Fruit fly (Drosophila melanogaster) whole organism, embryonic: ENCODE data around the gene CG16959.

Experiments
- Aef1 ChIP-seq: fragments of 200-800 bp; sonication (Bioruptor generic); IDR thresholded peaks from 3 replicates; pipeline ENCODE4 v1.3.6; 2022; ENCODE audit warnings: missing biosample characterization, missing genetic modification characterization
- Awh ChIP-seq: fragments of 200-800 bp; sonication (Bioruptor generic); IDR thresholded peaks from 2 replicates; pipeline ENCODE4, ENCODE4 v1.3.6; 2022; ENCODE audit warnings: missing biosample characterization, missing genetic modification characterization
- Blimp-1 ChIP-seq: fragments of 200-800 bp; sonication (Bioruptor generic); optimal IDR thresholded peaks from 3 replicates; lab custom pipeline; 2018; ENCODE audit warnings: missing biosample characterization, missing genetic modification characterization, mild to moderate bottlenecking, moderate library complexity, missing genetic modification reagents
- CG1024 ChIP-seq: fragments of 200-800 bp; sonication (Bioruptor generic); IDR thresholded peaks from 2 replicates; pipeline ENCODE4 v1.3.6; 2022; ENCODE audit warnings: missing biosample characterization, missing genetic modification characterization
- CG10321 ChIP-seq: fragments of 200-800 bp; sonication (Bioruptor generic); IDR thresholded peaks from 2 replicates; pipeline ENCODE4 v1.3.6; 2022; ENCODE audit warnings: missing biosample characterization, missing genetic modification characterization
- CG12071 ChIP-seq: fragments of 200-800 bp; sonication (Bioruptor generic); optimal IDR thresholded peaks from 3 replicates; lab custom pipeline; 2018; ENCODE audit warnings: missing biosample characterization, mild to moderate bottlenecking, missing genetic modification characterization
- CG13775 ChIP-seq: fragments of 200-800 bp; sonication (Bioruptor generic); optimal IDR thresholded peaks from 3 replicates; lab custom pipeline; 2017; ENCODE audit warnings: missing biosample characterization, mild to moderate bottlenecking, missing genetic modification characterization
- CG15601 ChIP-seq: fragments of 200-800 bp; sonication (Bioruptor generic); optimal IDR thresholded peaks from 3 replicates; lab custom pipeline; 2019; ENCODE audit warnings: missing biosample characterization, mild to moderate bottlenecking, missing genetic modification characterization, moderate library complexity
- CG17359 ChIP-seq: fragments of 200-800 bp; sonication (Bioruptor generic); optimal IDR thresholded peaks from 3 replicates; lab custom pipeline; 2018; ENCODE audit warnings: missing biosample characterization, mild to moderate bottlenecking, missing genetic modification characterization, moderate library complexity
- CG17912 ChIP-seq: fragments of 200-800 bp; sonication (Bioruptor generic); optimal IDR thresholded peaks from 2 replicates; lab custom pipeline; 2018; ENCODE audit warnings: missing biosample characterization, mild to moderate bottlenecking, missing genetic modification characterization
- CG2129 ChIP-seq: fragments of 200-800 bp; sonication (Bioruptor generic); IDR thresholded peaks from 2 replicates; pipeline ENCODE4 v1.3.6; 2022; ENCODE audit warnings: missing biosample characterization, missing genetic modification characterization; ENCODE audit not compliant: partially characterized antibody
- CG30403 ChIP-seq: fragments of 200-800 bp; sonication (Bioruptor generic); optimal IDR thresholded peaks from 3 replicates; lab custom pipeline; 2016; ENCODE audit warnings: missing biosample characterization, missing genetic modification characterization
- CG3281 ChIP-seq: fragments of 200-800 bp; sonication (Bioruptor generic); optimal IDR thresholded peaks from 3 replicates; lab custom pipeline; 2017; ENCODE audit warnings: missing biosample characterization, mild to moderate bottlenecking, missing genetic modification characterization
- CG33557 ChIP-seq: fragments of 200-800 bp; sonication (Bioruptor generic); optimal IDR thresholded peaks from 2 replicates; lab custom pipeline; 2019; ENCODE audit warnings: missing biosample characterization, mild to moderate bottlenecking, missing genetic modification characterization, moderate library complexity
- CG34422 ChIP-seq: fragments of 200-800 bp; sonication (Bioruptor generic); IDR thresholded peaks from 3 replicates; pipeline ENCODE4 v1.3.6; 2022; ENCODE audit warnings: missing biosample characterization, missing genetic modification characterization
- CG4328 ChIP-seq: fragments of 200-800 bp; sonication (Bioruptor generic); optimal IDR thresholded peaks from 3 replicates; lab custom pipeline; 2017; ENCODE audit warnings: missing biosample characterization, missing genetic modification reagents, missing genetic modification characterization
- CG43689 ChIP-seq: fragments of 200-800 bp; sonication (Bioruptor generic); IDR thresholded peaks from 2 replicates; pipeline ENCODE4 v1.3.6; 2022; ENCODE audit warnings: missing biosample characterization, missing genetic modification characterization
- CG4707 ChIP-seq: fragments of 200-800 bp; sonication (Bioruptor generic); optimal IDR thresholded peaks from 2 replicates; lab custom pipeline; 2018; ENCODE audit warnings: missing biosample characterization, mild to moderate bottlenecking, missing genetic modification characterization, moderate library complexity
- CG5180 ChIP-seq: fragments of 200-800 bp; sonication (Bioruptor generic); optimal IDR thresholded peaks from 3 replicates; lab custom pipeline; 2017; ENCODE audit warnings: missing biosample characterization, missing genetic modification characterization, mild to moderate bottlenecking, moderate library complexity, missing genetic modification reagents
- CG6272 ChIP-seq: fragments of 200-800 bp; sonication (Bioruptor generic); IDR thresholded peaks from 2 replicates; pipeline ENCODE4 v1.3.6; 2022; ENCODE audit warnings: missing biosample characterization, missing genetic modification characterization
- CG6683 ChIP-seq: fragments of 200-800 bp; sonication (Bioruptor generic); optimal IDR thresholded peaks from 2 replicates; lab custom pipeline; 2017; ENCODE audit warnings: missing biosample characterization, mild to moderate bottlenecking, missing genetic modification characterization, missing genetic modification reagents
- CG6791 ChIP-seq: fragments of 200-800 bp; sonication (Bioruptor generic); IDR thresholded peaks from 3 replicates; pipeline ENCODE4 v1.3.6; 2022; ENCODE audit warnings: missing biosample characterization, missing genetic modification characterization; ENCODE audit not compliant: partially characterized antibody
- CG8089 ChIP-seq: fragments of 200-800 bp; sonication (Bioruptor generic); optimal IDR thresholded peaks from 3 replicates; lab custom pipeline; 2016; ENCODE audit warnings: missing biosample characterization, missing genetic modification characterization
- Chrac-16 ChIP-seq: fragments of 200-800 bp; sonication (Bioruptor generic); optimal IDR thresholded peaks from 3 replicates; lab custom pipeline; 2016; ENCODE audit warnings: missing biosample characterization, missing genetic modification characterization
- Ets65A ChIP-seq: fragments of 200-800 bp; sonication (Bioruptor generic); peaks from one replicate; lab custom pipeline; 2016; ENCODE audit warnings: missing biosample characterization, missing genetic modification characterization
- H2.0 ChIP-seq: fragments of 200-800 bp; sonication (Bioruptor generic); IDR thresholded peaks from 2 replicates; pipeline ENCODE4 v1.3.6; 2022; ENCODE audit warnings: missing biosample characterization, missing genetic modification characterization
- HHEX ChIP-seq: fragments of 200-800 bp; sonication (Bioruptor generic); optimal IDR thresholded peaks from 3 replicates; lab custom pipeline; 2017; ENCODE audit warnings: missing biosample characterization, mild to moderate bottlenecking, missing genetic modification characterization, missing genetic modification reagents
- HmgD ChIP-seq: fragments of 200-800 bp; sonication (Bioruptor generic); optimal IDR thresholded peaks from 3 replicates; lab custom pipeline; 2016; ENCODE audit warnings: missing biosample characterization, missing genetic modification characterization
- Jarid2 ChIP-seq: fragments of 200-800 bp; sonication (Bioruptor generic); optimal IDR thresholded peaks from 3 replicates; lab custom pipeline; 2017; ENCODE audit warnings: mild to moderate bottlenecking, missing biosample characterization, missing genetic modification reagents, missing genetic modification characterization
- Lhr ChIP-seq: fragments of 200-800 bp; sonication (Bioruptor generic); optimal IDR thresholded peaks from 3 replicates; lab custom pipeline; 2017; ENCODE audit warnings: mild to moderate bottlenecking, missing biosample characterization, missing genetic modification reagents, missing genetic modification characterization
- MTF-1 ChIP-seq: fragments of 200-800 bp; sonication (Bioruptor generic); optimal IDR thresholded peaks from 2 replicates; lab custom pipeline; 2018; ENCODE audit warnings: missing biosample characterization, mild to moderate bottlenecking, missing genetic modification characterization, borderline replicate concordance
- Ravus ChIP-seq: fragments of 200-800 bp; sonication (Bioruptor generic); IDR thresholded peaks from 2 replicates; pipeline ENCODE4 v1.3.6; 2022; ENCODE audit warnings: missing biosample characterization, missing genetic modification characterization
- Scr ChIP-seq: fragments of 200-800 bp; sonication (Bioruptor generic); IDR thresholded peaks from 2 replicates; pipeline ENCODE4 v1.3.6; 2022; ENCODE audit warnings: missing biosample characterization, missing genetic modification characterization; ENCODE audit not compliant: partially characterized antibody
- Sox102F ChIP-seq: fragments of 200-800 bp; sonication (Bioruptor generic); optimal IDR thresholded peaks from 2 replicates; lab custom pipeline; 2018; ENCODE audit warnings: missing biosample characterization, mild to moderate bottlenecking, missing genetic modification characterization, moderate library complexity
- al ChIP-seq: fragments of 200-800 bp; sonication (Bioruptor generic); IDR thresholded peaks from 2 replicates; pipeline ENCODE4 v1.3.6; 2022; ENCODE audit warnings: missing biosample characterization, missing genetic modification characterization
- cas ChIP-seq: fragments of 200-800 bp; sonication (Bioruptor generic); IDR thresholded peaks from 2 replicates; pipeline ENCODE4 v1.3.6; 2022; ENCODE audit warnings: missing biosample characterization, missing genetic modification characterization
- dysf ChIP-seq: fragments of 200-800 bp; sonication (Bioruptor generic); IDR thresholded peaks from 3 replicates; pipeline ENCODE4 v1.3.6; 2022; ENCODE audit warnings: missing biosample characterization, missing genetic modification characterization
- fd96Cb ChIP-seq: fragments of 200-800 bp; sonication (Bioruptor generic); optimal IDR thresholded peaks from 2 replicates; lab custom pipeline; 2018; ENCODE audit warnings: missing biosample characterization, mild to moderate bottlenecking, missing genetic modification characterization, moderate library complexity
- fru ChIP-seq: fragments of >200 bp; optimal IDR thresholded peaks from 2 replicates; lab custom pipeline; 2017
- gcm ChIP-seq: fragments of 200-800 bp; sonication (Bioruptor generic); optimal IDR thresholded peaks from 2 replicates; lab custom pipeline; 2019; ENCODE audit warnings: missing biosample characterization, mild to moderate bottlenecking, missing genetic modification characterization, moderate library complexity
- gem ChIP-seq: fragments of 200-800 bp; sonication (Bioruptor generic); optimal IDR thresholded peaks from 2 replicates; lab custom pipeline; 2019; ENCODE audit warnings: missing biosample characterization, mild to moderate bottlenecking, missing genetic modification characterization, moderate library complexity
- pros ChIP-seq: fragments of 200-800 bp; sonication (Bioruptor generic); optimal IDR thresholded peaks from 3 replicates; lab custom pipeline; 2019; ENCODE audit warnings: missing biosample characterization, mild to moderate bottlenecking, missing genetic modification characterization, moderate library complexity
- pum ChIP-seq: fragments of 200-800 bp; sonication (Bioruptor generic); optimal IDR thresholded peaks from 2 replicates; lab custom pipeline; 2016; ENCODE audit warnings: missing biosample characterization, missing genetic modification characterization
- ranshi ChIP-seq: fragments of 200-800 bp; sonication (Bioruptor generic); IDR thresholded peaks from 2 replicates; pipeline ENCODE4 v1.3.6; 2022; ENCODE audit warnings: missing biosample characterization, missing genetic modification characterization
- sc ChIP-seq, 3 experiments: fragments of >200 bp in 2 of 3; fragments of 200-800 bp in 1 of 3; sonication (Bioruptor generic) in 1 of 3; optimal IDR thresholded peaks; 2 replicates in 2 of 3; 3 replicates in 1 of 3; lab custom pipeline; 2017; ENCODE audit warnings: mild to moderate bottlenecking in 1 of 3, missing biosample characterization in 1 of 3, missing genetic modification characterization in 1 of 3, missing genetic modification reagents in 1 of 3
- shn ChIP-seq: fragments of 200-800 bp; sonication (Bioruptor generic); optimal IDR thresholded peaks from 3 replicates; lab custom pipeline; 2016; ENCODE audit warnings: missing biosample characterization, missing genetic modification characterization
- so ChIP-seq: fragments of 200-800 bp; sonication (Bioruptor generic); IDR thresholded peaks from 3 replicates; pipeline ENCODE4 v1.3.6; 2022; ENCODE audit warnings: missing biosample characterization, missing genetic modification characterization
- sr ChIP-seq: fragments of 200-800 bp; sonication (Bioruptor generic); IDR thresholded peaks from 3 replicates; pipeline ENCODE4 v1.3.6; 2022; ENCODE audit warnings: missing biosample characterization, missing genetic modification characterization

CG16959 gene

dm6 chr3L:15158330-15159114 is 33.4 kb upstream of the CG16959 start, which contains the start of the genes Msh6 and Prp31 (continued):
- TF ChIP-seq CG17912 (no peak), fd96Cb (peak; percentile 79), CG6791 (GFP tag; lab: Robert Waterston, UW) (no peak), ranshi (GFP tag; lab: Robert Waterston, UW) (peak; percentile 67; the same call in 1 of the 2 replicates), sc (optimal IDR thresholded peaks at IDR 0.05; lab: Kevin White, UChicago) (no peak), sc (GFP tag; optimal IDR thresholded peaks at IDR 0.05; lab: Kevin White, UChicago) (peak; percentile 46), CG30403 (GFP tag; lab: Kevin White, UChicago) (peak; percentile 80), sr (GFP tag; lab: Robert Waterston, UW) (no peak), CG13775 (GFP tag; lab: Kevin White, UChicago) (peak; percentile 82), CG12071 (GFP tag; lab: Kevin White, UChicago) (no peak), CG33557 (peak; percentile 65), CG8089 (GFP tag; lab: Kevin White, UChicago) (peak; percentile 18), CG4328 (GFP tag; lab: Kevin White, UChicago) (peak; percentile 42), H2.0 (0 out of 2 replicates have a peak, but pooled peaks have one; percentile 32), gem (tag; lab: Kevin White, UChicago) (no peak), CG17359 (tag; lab: Kevin White, UChicago) (peak; percentile 59), CG34422 (GFP tag; lab: Robert Waterston, UW) (peak; percentile 28; the same call in 2 of the 3 replicates), Jarid2 (GFP tag; lab: Kevin White, UChicago) (no peak), cas (GFP tag; lab: Robert Waterston, UW) (no peak), Lhr (peak; percentile 56), Aef1 (GFP tag; lab: Robert Waterston, UW) (peak; percentile 72; the same call in 2 of the 3 replicates), CG3281 (peak; percentile 57), Chrac-16 (peak; percentile 79), Awh (GFP tag; lab: Robert Waterston, UW) (no peak), CG2129 (no peak), CG6683 (GFP tag; lab: Kevin White, UChicago) (no peak), CG15601 (tag; lab: Kevin White, UChicago) (peak; percentile 44), HHEX (GFP tag; lab: Kevin White, UChicago) (peak; percentile 22), so (GFP tag; lab: Robert Waterston, UW) (0 out of 3 replicates have a peak, but pooled peaks have one; percentile 47), Ets65A (peak; percentile 80), gcm (no peak), Scr (GFP tag; lab: Robert Waterston, UW) (no peak), Blimp-1 (GFP tag; lab: Kevin White, UChicago) (peak; percentile 54), MTF-1 (GFP tag; lab: Kevin White, UChicago) (no peak), CG6272 (peak; percentile 26; the same call in 1 of the 2 replicates), CG1024 (peak; percentile 50; the same call in 1 of the 2 replicates), HmgD (GFP tag; lab: Kevin White, UChicago) (peak; percentile 17), CG10321 (GFP tag; lab: Robert Waterston, UW) (no peak), al (GFP tag; lab: Robert Waterston, UW) (peak; percentile 30), pros (GFP tag; lab: Kevin White, UChicago) (no peak), Ravus (no peak), fru (lab: Kevin White, UChicago) (no peak), Sox102F (GFP tag; lab: Kevin White, UChicago) (peak; percentile 75), shn (GFP tag; lab: Kevin White, UChicago) (peak; percentile 53), CG43689 (GFP tag; lab: Robert Waterston, UW) (no peak), pum (GFP tag; lab: Kevin White, UChicago) (peak; percentile 69), CG4707 (GFP tag; lab: Kevin White, UChicago) (no peak), dysf (peak; percentile 72; the same call in 2 of the 3 replicates), CG5180 (GFP tag; lab: Kevin White, UChicago) (no peak)
